Fruit fly (Drosophila melanogaster) whole organism, prepupa: Measurements from ENCODE around the gene Tsp29Fb.

Experiments
- CG10631 ChIP-seq: fragments of 200-800 bp; sonication (Bioruptor generic); optimal IDR thresholded peaks from 2 replicates; lab custom pipeline; 2016; ENCODE audit warnings: missing biosample characterization, missing genetic modification characterization
- CG10669 ChIP-seq: fragments of 200-800 bp; sonication (Bioruptor generic); optimal IDR thresholded peaks from 3 replicates; lab custom pipeline; 2018; ENCODE audit warnings: missing biosample characterization, mild to moderate bottlenecking, missing genetic modification characterization, moderate library complexity
- CG11294 ChIP-seq: fragments of 200-800 bp; sonication (Bioruptor generic); IDR thresholded peaks from 2 replicates; pipeline ENCODE4 v1.3.6; 2022; ENCODE audit warnings: missing biosample characterization, missing genetic modification characterization
- CG11902 ChIP-seq: fragments of 200-800 bp; sonication (Bioruptor generic); optimal IDR thresholded peaks from 3 replicates; lab custom pipeline; 2016; ENCODE audit warnings: missing biosample characterization, missing genetic modification characterization
- CG16779 ChIP-seq: fragments of 200-800 bp; sonication (Bioruptor generic); optimal IDR thresholded peaks from 3 replicates; lab custom pipeline; 2017; ENCODE audit warnings: missing biosample characterization, mild to moderate bottlenecking, missing genetic modification characterization
- CG34406 ChIP-seq: fragments of 200-800 bp; sonication (Bioruptor generic); optimal IDR thresholded peaks from 3 replicates; lab custom pipeline; 2016; ENCODE audit warnings: missing biosample characterization, missing genetic modification characterization
- CG4318 ChIP-seq: fragments of 200-800 bp; sonication (Bioruptor generic); optimal IDR thresholded peaks from 3 replicates; lab custom pipeline; 2017; ENCODE audit warnings: missing biosample characterization, mild to moderate bottlenecking, missing genetic modification characterization
- CG6163 ChIP-seq: fragments of 200-800 bp; sonication (Bioruptor generic); IDR thresholded peaks from 3 replicates; pipeline ENCODE4 v1.3.6; 2022; ENCODE audit warnings: missing biosample characterization, missing genetic modification characterization
- CG6276 ChIP-seq: fragments of 200-800 bp; sonication (Bioruptor generic); optimal IDR thresholded peaks from 2 replicates; lab custom pipeline; 2017; ENCODE audit warnings: missing biosample characterization, mild to moderate bottlenecking, missing genetic modification characterization
- CG6808 ChIP-seq: fragments of 200-800 bp; sonication (Bioruptor generic); optimal IDR thresholded peaks from 3 replicates; lab custom pipeline; 2017; ENCODE audit warnings: missing biosample characterization, missing genetic modification characterization, mild to moderate bottlenecking, moderate library complexity, missing genetic modification reagents
- CG6854 ChIP-seq: fragments of 200-800 bp; sonication (Bioruptor generic); optimal IDR thresholded peaks from 2 replicates; lab custom pipeline; 2017; ENCODE audit warnings: missing biosample characterization, mild to moderate bottlenecking, missing genetic modification characterization
- CG8119 ChIP-seq: fragments of 200-800 bp; sonication (Bioruptor generic); IDR thresholded peaks from 3 replicates; pipeline ENCODE4 v1.3.6; 2022; ENCODE audit warnings: missing biosample characterization, missing genetic modification characterization
- CG8319 ChIP-seq: fragments of 200-800 bp; sonication (Bioruptor generic); optimal IDR thresholded peaks from 3 replicates; lab custom pipeline; 2016; ENCODE audit warnings: missing biosample characterization, missing genetic modification characterization
- CG8632 ChIP-seq: fragments of 200-800 bp; sonication (Bioruptor generic); optimal IDR thresholded peaks from 3 replicates; lab custom pipeline; 2016; ENCODE audit warnings: missing biosample characterization, missing genetic modification characterization
- Eip75B ChIP-seq: fragments of 200-800 bp; sonication (Bioruptor generic); optimal IDR thresholded peaks from 3 replicates; lab custom pipeline; 2016; ENCODE audit warnings: missing biosample characterization, missing genetic modification characterization
- Eip93F ChIP-seq: fragments of 200-800 bp; sonication (Bioruptor generic); optimal IDR thresholded peaks from 2 replicates; lab custom pipeline; 2016; ENCODE audit warnings: missing biosample characterization, mild to moderate bottlenecking, missing genetic modification characterization
- Ets96B ChIP-seq: fragments of 200-800 bp; optimal IDR thresholded peaks from 2 replicates; lab custom pipeline; 2019; ENCODE audit warnings: missing biosample characterization, mild to moderate bottlenecking, missing genetic modification characterization, moderate library complexity
- Gug ChIP-seq: fragments of 200-800 bp; sonication (Bioruptor generic); IDR thresholded peaks from 2 replicates; pipeline ENCODE4 v1.3.6; 2022; ENCODE audit warnings: missing biosample characterization, missing genetic modification characterization
- Hr38 ChIP-seq: sonication (Bioruptor generic); optimal IDR thresholded peaks from 2 replicates; lab custom pipeline; 2016; ENCODE audit warnings: missing biosample characterization, missing genetic modification characterization
- Hr4 ChIP-seq: fragments of 200-800 bp; sonication (Bioruptor generic); optimal IDR thresholded peaks from 3 replicates; lab custom pipeline; 2016; ENCODE audit warnings: missing biosample characterization, missing genetic modification characterization
- Lpt ChIP-seq: fragments of 200-800 bp; sonication (Bioruptor generic); optimal IDR thresholded peaks from 3 replicates; lab custom pipeline; 2016; ENCODE audit warnings: missing biosample characterization, missing genetic modification characterization
- Smox ChIP-seq: fragments of 200-800 bp; sonication (Bioruptor generic); optimal IDR thresholded peaks from 3 replicates; lab custom pipeline; 2016; ENCODE audit warnings: missing biosample characterization, missing genetic modification characterization
- Sox102F ChIP-seq: fragments of 200-800 bp; sonication (Bioruptor generic); optimal IDR thresholded peaks from 2 replicates; lab custom pipeline; 2016; ENCODE audit warnings: missing biosample characterization, mild to moderate bottlenecking, missing genetic modification characterization
- Sox14 ChIP-seq: fragments of 200-800 bp; sonication (Bioruptor generic); optimal IDR thresholded peaks from 3 replicates; lab custom pipeline; 2016; ENCODE audit warnings: missing biosample characterization, missing genetic modification characterization
- Sox15 ChIP-seq: fragments of 200-800 bp; sonication (Bioruptor generic); optimal IDR thresholded peaks from 3 replicates; lab custom pipeline; 2016; ENCODE audit warnings: missing biosample characterization, missing genetic modification characterization
- achi ChIP-seq: fragments of 200-800 bp; sonication (Bioruptor generic); optimal IDR thresholded peaks from 3 replicates; lab custom pipeline; 2016; ENCODE audit warnings: missing biosample characterization, missing genetic modification characterization
- acj6 ChIP-seq: fragments of 200-800 bp; sonication (Bioruptor generic); optimal IDR thresholded peaks from 3 replicates; lab custom pipeline; 2016; ENCODE audit warnings: missing biosample characterization, missing genetic modification characterization
- cyc ChIP-seq: fragments of 200-800 bp; sonication (Bioruptor generic); optimal IDR thresholded peaks from 3 replicates; lab custom pipeline; 2016; ENCODE audit warnings: missing biosample characterization, missing genetic modification characterization
- dac ChIP-seq: fragments of 200-800 bp; sonication (Bioruptor generic); optimal IDR thresholded peaks from 2 replicates; lab custom pipeline; 2017; ENCODE audit warnings: missing biosample characterization, mild to moderate bottlenecking, missing genetic modification characterization
- dsx ChIP-seq: fragments of 200-800 bp; optimal IDR thresholded peaks from 3 replicates; lab custom pipeline; 2019; ENCODE audit warnings: missing biosample characterization, mild to moderate bottlenecking, missing genetic modification characterization, moderate library complexity; ENCODE audit not compliant: poor library complexity, severe bottlenecking
- eg ChIP-seq: fragments of 200-800 bp; sonication (Bioruptor generic); IDR thresholded peaks from 3 replicates; pipeline ENCODE4 v1.3.6; 2022; ENCODE audit warnings: missing biosample characterization, missing genetic modification characterization
- esn ChIP-seq: fragments of 200-800 bp; sonication (Bioruptor generic); optimal IDR thresholded peaks from 2 replicates; lab custom pipeline; 2016; ENCODE audit warnings: missing biosample characterization, mild to moderate bottlenecking, missing genetic modification characterization, moderate library complexity
- fd59A ChIP-seq: fragments of 200-800 bp; sonication (Bioruptor generic); optimal IDR thresholded peaks from 2 replicates; lab custom pipeline; 2017; ENCODE audit warnings: missing biosample characterization, mild to moderate bottlenecking, missing genetic modification characterization, missing genetic modification reagents
- fkh ChIP-seq: fragments of 200-800 bp; sonication (Bioruptor generic); optimal IDR thresholded peaks from 3 replicates; lab custom pipeline; 2017; ENCODE audit warnings: missing biosample characterization, mild to moderate bottlenecking, missing genetic modification characterization, moderate library complexity
- lz ChIP-seq: fragments of 200-800 bp; sonication (Bioruptor generic); optimal IDR thresholded peaks from 3 replicates; lab custom pipeline; 2016; ENCODE audit warnings: missing biosample characterization, missing genetic modification characterization
- pdm3 ChIP-seq: fragments of 200-800 bp; sonication (Bioruptor generic); optimal IDR thresholded peaks from 3 replicates; lab custom pipeline; 2016; ENCODE audit warnings: missing biosample characterization, missing genetic modification characterization
- salr ChIP-seq, 2 experiments: fragments of 200-800 bp; sonication (Bioruptor generic); optimal IDR thresholded peaks; 3 replicates each; lab custom pipeline; 2016 to 2018; ENCODE audit warnings: missing biosample characterization in 2 of 2, missing genetic modification characterization in 2 of 2, mild to moderate bottlenecking in 1 of 2
- spab ChIP-seq: fragments of 200-800 bp; sonication (Bioruptor generic); optimal IDR thresholded peaks from 2 replicates; lab custom pipeline; 2017; ENCODE audit warnings: missing biosample characterization, mild to moderate bottlenecking, missing genetic modification characterization, missing genetic modification reagents
- ss ChIP-seq, 2 experiments: fragments of 200-800 bp; sonication (Bioruptor generic); optimal IDR thresholded peaks; 2 replicates in 1 of 2; 3 replicates in 1 of 2; lab custom pipeline; 2017 to 2018; ENCODE audit warnings: mild to moderate bottlenecking in 2 of 2, missing biosample characterization in 2 of 2, missing genetic modification characterization in 2 of 2, moderate library complexity in 1 of 2
- svp ChIP-seq: fragments of 200-800 bp; sonication (Bioruptor generic); peaks from one replicate; lab custom pipeline; 2016; ENCODE audit warnings: missing biosample characterization, missing genetic modification characterization
- topi ChIP-seq: fragments of 200-800 bp; sonication (Bioruptor generic); optimal IDR thresholded peaks from 3 replicates; lab custom pipeline; 2016; ENCODE audit warnings: missing biosample characterization, missing genetic modification characterization

Tsp29Fb gene

dm6 chr2L:8984614-8985318 lies 47.6 kb downstream of the Tsp29Fb start, which contains the start of gene CG13101 (continued):
- TF ChIP-seq CG6276 (GFP tag; lab: Kevin White, UChicago) (peak; percentile 93), spab (GFP tag; lab: Kevin White, UChicago) (peak; percentile 91), CG11902 (GFP tag; lab: Kevin White, UChicago) (peak; percentile 86), eg (GFP tag; lab: Robert Waterston, UW) (peak; percentile 98), salr (GFP tag; optimal IDR thresholded peaks at IDR 0.05; lab: Kevin White, UChicago) (peak; percentile 66 to 94), cyc (GFP tag; lab: Kevin White, UChicago) (peak; percentile 96), Eip93F (GFP tag; lab: Kevin White, UChicago) (peak; percentile 72), CG6854 (GFP tag; lab: Kevin White, UChicago) (no peak), Sox14 (peak; percentile 94), Smox (GFP tag; lab: Kevin White, UChicago) (peak; percentile 97), fd59A (GFP tag; lab: Kevin White, UChicago) (peak; percentile 85), ss (GFP tag; optimal IDR thresholded peaks at IDR 0.05; lab: Kevin White, UChicago) (peak; percentile 86 to 90), CG8632 (peak; percentile 95), acj6 (GFP tag; lab: Kevin White, UChicago) (peak; percentile 95), Ets96B (tag; lab: Kevin White, UChicago) (peak; percentile 86), CG10631 (peak; percentile 95), Lpt (GFP tag; lab: Kevin White, UChicago) (peak; percentile 92), Hr38 (GFP tag; lab: Kevin White, UChicago) (no peak), Sox15 (peak; percentile 80), svp (GFP tag; lab: Kevin White, UChicago) (peak; percentile 98), CG34406 (GFP tag; lab: Kevin White, UChicago) (peak; percentile 96), CG8119 (GFP tag; lab: Robert Waterston, UW) (peak; percentile 98), fkh (GFP tag; lab: Kevin White, UChicago) (peak; percentile 87)

- TF ChIP-seq Ets96B (tag; lab: Kevin White, UChicago) (no peak), svp (GFP tag; lab: Kevin White, UChicago) (peak; percentile 82), dsx (GFP tag; lab: Kevin White, UChicago) (peak; percentile 92), CG11294 (GFP tag; lab: Robert Waterston, UW) (no peak)
Observed at dm6 chr2L:8987251-8987937, 50.2 kb downstream of the Tsp29Fb start.

- TF ChIP-seq CG10669 (peak; percentile 3), Ets96B (tag; lab: Kevin White, UChicago) (no peak), salr (GFP tag; optimal IDR thresholded peaks at IDR 0.05; lab: Kevin White, UChicago) (no peak), CG6808 (GFP tag; lab: Kevin White, UChicago) (peak; percentile 1), cyc (GFP tag; lab: Kevin White, UChicago) (no peak), fd59A (GFP tag; lab: Kevin White, UChicago) (no peak), Sox102F (GFP tag; lab: Kevin White, UChicago) (peak; percentile 26), Eip93F (GFP tag; lab: Kevin White, UChicago) (no peak), Gug (GFP tag; lab: Robert Waterston, UW) (no peak), CG34406 (GFP tag; lab: Kevin White, UChicago) (no peak), CG11902 (GFP tag; lab: Kevin White, UChicago) (no peak), ss (GFP tag; optimal IDR thresholded peaks at IDR 0.05; lab: Kevin White, UChicago) (peak in 1 of 2 experiments; percentile 59), topi (GFP tag; lab: Kevin White, UChicago) (peak; percentile 26), dac (GFP tag; lab: Kevin White, UChicago) (no peak), esn (GFP tag; lab: Kevin White, UChicago) (peak; percentile 17), CG8632 (peak; percentile 6), Sox14 (no peak), eg (GFP tag; lab: Robert Waterston, UW) (no peak), CG10631 (no peak), Sox15 (no peak), achi (GFP tag; lab: Kevin White, UChicago) (peak; percentile 10), pdm3 (GFP tag; lab: Kevin White, UChicago) (no peak), CG4318 (GFP tag; lab: Kevin White, UChicago) (no peak), CG8319 (GFP tag; lab: Kevin White, UChicago) (no peak), CG16779 (tag; lab: Kevin White, UChicago) (no peak), Hr4 (GFP tag; lab: Kevin White, UChicago) (no peak), CG6163 (GFP tag; lab: Robert Waterston, UW) (no peak), Hr38 (GFP tag; lab: Kevin White, UChicago) (no peak), dsx (GFP tag; lab: Kevin White, UChicago) (no peak), Smox (GFP tag; lab: Kevin White, UChicago) (no peak), lz (GFP tag; lab: Kevin White, UChicago) (no peak), Eip75B (GFP tag; lab: Kevin White, UChicago) (no peak)
Observed at dm6 chr2L:8989037-8989591, 51.9 kb downstream of the Tsp29Fb start, which contains the start of gene rost. rost (minus strand) TSS chr2L:8989539.
